Fruit fly (Drosophila melanogaster) whole organism, prepupa: ENCODE data around the gene Nelf-A.

Experiments
- Blimp-1 ChIP-seq: fragments of 200-800 bp; sonication (Bioruptor generic); optimal IDR thresholded peaks from 3 replicates; lab custom pipeline; 2017; ENCODE audit warnings: missing biosample characterization, missing genetic modification characterization, mild to moderate bottlenecking, moderate library complexity, missing genetic modification reagents
- CG10631 ChIP-seq: fragments of 200-800 bp; sonication (Bioruptor generic); optimal IDR thresholded peaks from 2 replicates; lab custom pipeline; 2016; ENCODE audit warnings: missing biosample characterization, missing genetic modification characterization
- CG10669 ChIP-seq: fragments of 200-800 bp; sonication (Bioruptor generic); optimal IDR thresholded peaks from 3 replicates; lab custom pipeline; 2018; ENCODE audit warnings: missing biosample characterization, mild to moderate bottlenecking, missing genetic modification characterization, moderate library complexity
- CG11294 ChIP-seq: fragments of 200-800 bp; sonication (Bioruptor generic); IDR thresholded peaks from 2 replicates; pipeline ENCODE4 v1.3.6; 2022; ENCODE audit warnings: missing biosample characterization, missing genetic modification characterization
- CG11762 ChIP-seq: fragments of 200-800 bp; sonication (Bioruptor generic); optimal IDR thresholded peaks from 3 replicates; lab custom pipeline; 2016; ENCODE audit warnings: missing biosample characterization, missing genetic modification characterization; ENCODE audit not compliant: insufficient read depth
- CG11902 ChIP-seq: fragments of 200-800 bp; sonication (Bioruptor generic); optimal IDR thresholded peaks from 3 replicates; lab custom pipeline; 2016; ENCODE audit warnings: missing biosample characterization, missing genetic modification characterization
- CG1621 ChIP-seq: fragments of 200-800 bp; sonication (Bioruptor generic); optimal IDR thresholded peaks from 3 replicates; lab custom pipeline; 2018; ENCODE audit warnings: missing biosample characterization, mild to moderate bottlenecking, missing genetic modification characterization
- CG3032 ChIP-seq: fragments of 200-800 bp; optimal IDR thresholded peaks from 2 replicates; lab custom pipeline; 2019; ENCODE audit warnings: missing biosample characterization, mild to moderate bottlenecking, missing genetic modification characterization, moderate library complexity
- CG31627 ChIP-seq: fragments of 200-800 bp; sonication (Bioruptor generic); optimal IDR thresholded peaks from 3 replicates; lab custom pipeline; 2016; ENCODE audit warnings: missing biosample characterization, missing genetic modification characterization
- CG32006 ChIP-seq: fragments of 200-800 bp; sonication (Bioruptor generic); optimal IDR thresholded peaks from 3 replicates; lab custom pipeline; 2017; ENCODE audit warnings: missing biosample characterization, mild to moderate bottlenecking, missing genetic modification characterization
- CG34406 ChIP-seq: fragments of 200-800 bp; sonication (Bioruptor generic); optimal IDR thresholded peaks from 3 replicates; lab custom pipeline; 2016; ENCODE audit warnings: missing biosample characterization, missing genetic modification characterization
- CG3919 ChIP-seq: fragments of 200-800 bp; sonication (Bioruptor generic); optimal IDR thresholded peaks from 3 replicates; lab custom pipeline; 2016; ENCODE audit warnings: missing biosample characterization, missing genetic modification characterization
- CG6163 ChIP-seq: fragments of 200-800 bp; sonication (Bioruptor generic); IDR thresholded peaks from 3 replicates; pipeline ENCODE4 v1.3.6; 2022; ENCODE audit warnings: missing biosample characterization, missing genetic modification characterization
- CG6276 ChIP-seq: fragments of 200-800 bp; sonication (Bioruptor generic); optimal IDR thresholded peaks from 2 replicates; lab custom pipeline; 2017; ENCODE audit warnings: missing biosample characterization, mild to moderate bottlenecking, missing genetic modification characterization
- CG6808 ChIP-seq: fragments of 200-800 bp; sonication (Bioruptor generic); optimal IDR thresholded peaks from 3 replicates; lab custom pipeline; 2017; ENCODE audit warnings: missing biosample characterization, missing genetic modification characterization, mild to moderate bottlenecking, moderate library complexity, missing genetic modification reagents
- CG6854 ChIP-seq: fragments of 200-800 bp; sonication (Bioruptor generic); optimal IDR thresholded peaks from 2 replicates; lab custom pipeline; 2017; ENCODE audit warnings: missing biosample characterization, mild to moderate bottlenecking, missing genetic modification characterization
- CG7368 ChIP-seq: fragments of 200-800 bp; sonication (Bioruptor generic); optimal IDR thresholded peaks from 3 replicates; lab custom pipeline; 2016; ENCODE audit warnings: missing biosample characterization, missing genetic modification characterization
- CG8119 ChIP-seq: fragments of 200-800 bp; sonication (Bioruptor generic); IDR thresholded peaks from 3 replicates; pipeline ENCODE4 v1.3.6; 2022; ENCODE audit warnings: missing biosample characterization, missing genetic modification characterization
- CG8319 ChIP-seq: fragments of 200-800 bp; sonication (Bioruptor generic); optimal IDR thresholded peaks from 3 replicates; lab custom pipeline; 2016; ENCODE audit warnings: missing biosample characterization, missing genetic modification characterization
- CG8632 ChIP-seq: fragments of 200-800 bp; sonication (Bioruptor generic); optimal IDR thresholded peaks from 3 replicates; lab custom pipeline; 2016; ENCODE audit warnings: missing biosample characterization, missing genetic modification characterization
- CG9139 ChIP-seq: fragments of 200-800 bp; sonication (Bioruptor generic); optimal IDR thresholded peaks from 3 replicates; lab custom pipeline; 2017; ENCODE audit warnings: missing biosample characterization, mild to moderate bottlenecking, missing genetic modification characterization
- Eip75B ChIP-seq: fragments of 200-800 bp; sonication (Bioruptor generic); optimal IDR thresholded peaks from 3 replicates; lab custom pipeline; 2016; ENCODE audit warnings: missing biosample characterization, missing genetic modification characterization
- Eip93F ChIP-seq: fragments of 200-800 bp; sonication (Bioruptor generic); optimal IDR thresholded peaks from 2 replicates; lab custom pipeline; 2016; ENCODE audit warnings: missing biosample characterization, mild to moderate bottlenecking, missing genetic modification characterization
- Ets96B ChIP-seq: fragments of 200-800 bp; optimal IDR thresholded peaks from 2 replicates; lab custom pipeline; 2019; ENCODE audit warnings: missing biosample characterization, mild to moderate bottlenecking, missing genetic modification characterization, moderate library complexity
- Gug ChIP-seq: fragments of 200-800 bp; sonication (Bioruptor generic); IDR thresholded peaks from 2 replicates; pipeline ENCODE4 v1.3.6; 2022; ENCODE audit warnings: missing biosample characterization, missing genetic modification characterization
- Hr38 ChIP-seq: sonication (Bioruptor generic); optimal IDR thresholded peaks from 2 replicates; lab custom pipeline; 2016; ENCODE audit warnings: missing biosample characterization, missing genetic modification characterization
- Hr39 ChIP-seq: fragments of 200-800 bp; sonication (Bioruptor generic); optimal IDR thresholded peaks from 2 replicates; lab custom pipeline; 2016; ENCODE audit warnings: missing biosample characterization, missing genetic modification characterization
- Lpt ChIP-seq: fragments of 200-800 bp; sonication (Bioruptor generic); optimal IDR thresholded peaks from 3 replicates; lab custom pipeline; 2016; ENCODE audit warnings: missing biosample characterization, missing genetic modification characterization
- Met ChIP-seq: fragments of 200-800 bp; sonication (Bioruptor generic); optimal IDR thresholded peaks from 3 replicates; lab custom pipeline; 2016; ENCODE audit warnings: missing biosample characterization, missing genetic modification characterization
- Sox102F ChIP-seq: fragments of 200-800 bp; sonication (Bioruptor generic); optimal IDR thresholded peaks from 2 replicates; lab custom pipeline; 2016; ENCODE audit warnings: missing biosample characterization, mild to moderate bottlenecking, missing genetic modification characterization
- Sox14 ChIP-seq: fragments of 200-800 bp; sonication (Bioruptor generic); optimal IDR thresholded peaks from 3 replicates; lab custom pipeline; 2016; ENCODE audit warnings: missing biosample characterization, missing genetic modification characterization
- Sox15 ChIP-seq: fragments of 200-800 bp; sonication (Bioruptor generic); optimal IDR thresholded peaks from 3 replicates; lab custom pipeline; 2016; ENCODE audit warnings: missing biosample characterization, missing genetic modification characterization
- achi ChIP-seq: fragments of 200-800 bp; sonication (Bioruptor generic); optimal IDR thresholded peaks from 3 replicates; lab custom pipeline; 2016; ENCODE audit warnings: missing biosample characterization, missing genetic modification characterization
- cyc ChIP-seq: fragments of 200-800 bp; sonication (Bioruptor generic); optimal IDR thresholded peaks from 3 replicates; lab custom pipeline; 2016; ENCODE audit warnings: missing biosample characterization, missing genetic modification characterization
- dsx ChIP-seq: fragments of 200-800 bp; optimal IDR thresholded peaks from 3 replicates; lab custom pipeline; 2019; ENCODE audit warnings: missing biosample characterization, mild to moderate bottlenecking, missing genetic modification characterization, moderate library complexity; ENCODE audit not compliant: poor library complexity, severe bottlenecking
- esn ChIP-seq: fragments of 200-800 bp; sonication (Bioruptor generic); optimal IDR thresholded peaks from 2 replicates; lab custom pipeline; 2016; ENCODE audit warnings: missing biosample characterization, mild to moderate bottlenecking, missing genetic modification characterization, moderate library complexity
- fd59A ChIP-seq: fragments of 200-800 bp; sonication (Bioruptor generic); optimal IDR thresholded peaks from 2 replicates; lab custom pipeline; 2017; ENCODE audit warnings: missing biosample characterization, mild to moderate bottlenecking, missing genetic modification characterization, missing genetic modification reagents
- fd85E ChIP-seq: fragments of 200-800 bp; sonication (Bioruptor generic); optimal IDR thresholded peaks from 3 replicates; lab custom pipeline; 2016; ENCODE audit warnings: missing biosample characterization, missing genetic modification characterization
- fkh ChIP-seq: fragments of 200-800 bp; sonication (Bioruptor generic); optimal IDR thresholded peaks from 3 replicates; lab custom pipeline; 2017; ENCODE audit warnings: missing biosample characterization, mild to moderate bottlenecking, missing genetic modification characterization, moderate library complexity
- lz ChIP-seq: fragments of 200-800 bp; sonication (Bioruptor generic); optimal IDR thresholded peaks from 3 replicates; lab custom pipeline; 2016; ENCODE audit warnings: missing biosample characterization, missing genetic modification characterization
- pdm3 ChIP-seq: fragments of 200-800 bp; sonication (Bioruptor generic); optimal IDR thresholded peaks from 3 replicates; lab custom pipeline; 2016; ENCODE audit warnings: missing biosample characterization, missing genetic modification characterization
- salr ChIP-seq, 2 experiments: fragments of 200-800 bp; sonication (Bioruptor generic); optimal IDR thresholded peaks; 3 replicates each; lab custom pipeline; 2016 to 2018; ENCODE audit warnings: missing biosample characterization in 2 of 2, missing genetic modification characterization in 2 of 2, mild to moderate bottlenecking in 1 of 2
- spab ChIP-seq: fragments of 200-800 bp; sonication (Bioruptor generic); optimal IDR thresholded peaks from 2 replicates; lab custom pipeline; 2017; ENCODE audit warnings: missing biosample characterization, mild to moderate bottlenecking, missing genetic modification characterization, missing genetic modification reagents
- ss ChIP-seq, 2 experiments: fragments of 200-800 bp; sonication (Bioruptor generic); optimal IDR thresholded peaks; 2 replicates in 1 of 2; 3 replicates in 1 of 2; lab custom pipeline; 2017 to 2018; ENCODE audit warnings: mild to moderate bottlenecking in 2 of 2, missing biosample characterization in 2 of 2, missing genetic modification characterization in 2 of 2, moderate library complexity in 1 of 2
- svp ChIP-seq: fragments of 200-800 bp; sonication (Bioruptor generic); peaks from one replicate; lab custom pipeline; 2016; ENCODE audit warnings: missing biosample characterization, missing genetic modification characterization
- topi ChIP-seq: fragments of 200-800 bp; sonication (Bioruptor generic); optimal IDR thresholded peaks from 3 replicates; lab custom pipeline; 2016; ENCODE audit warnings: missing biosample characterization, missing genetic modification characterization
- vri ChIP-seq: fragments of 200-800 bp; sonication (Bioruptor generic); optimal IDR thresholded peaks from 3 replicates; lab custom pipeline; 2016; ENCODE audit warnings: missing biosample characterization, mild to moderate bottlenecking, missing genetic modification characterization

Gene Nelf-A

DNA sequence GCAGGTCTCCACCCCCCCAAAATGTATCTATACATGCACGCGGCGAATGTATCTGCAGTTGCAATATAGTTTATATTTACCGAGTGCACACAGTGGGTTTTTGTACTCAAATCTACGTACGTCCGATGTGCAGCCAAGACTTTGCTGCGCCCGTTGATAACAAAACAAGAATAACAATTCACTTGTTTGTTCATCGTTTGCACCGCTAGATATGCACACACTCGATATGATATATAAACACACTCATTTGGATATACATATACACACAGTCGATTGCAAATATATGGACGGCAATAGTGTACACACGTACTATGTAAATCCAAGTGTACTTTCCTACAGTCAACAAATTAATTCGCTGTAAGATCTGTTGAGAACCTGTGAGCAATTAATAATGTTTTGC, 29.8 kb upstream of the Nelf-A start:
- no peak for TF ChIP-seq Met (GFP tag; lab: Kevin White, UChicago)
- TF ChIP-seq fkh (GFP tag; lab: Kevin White, UChicago): peak; percentile 76
- TF ChIP-seq CG11294 (GFP tag; lab: Robert Waterston, UW): no peak
- TF ChIP-seq CG6808: no peak
- TF ChIP-seq CG1621: no peak
- TF ChIP-seq ss (GFP tag; optimal IDR thresholded peaks at IDR 0.05; lab: Kevin White, UChicago): no peak
- TF ChIP-seq CG8319: no peak
- 0 out of 3 replicates have a peak, but pooled peaks have one; percentile 33 for TF ChIP-seq CG6163 (GFP tag; lab: Robert Waterston, UW)

DNA sequence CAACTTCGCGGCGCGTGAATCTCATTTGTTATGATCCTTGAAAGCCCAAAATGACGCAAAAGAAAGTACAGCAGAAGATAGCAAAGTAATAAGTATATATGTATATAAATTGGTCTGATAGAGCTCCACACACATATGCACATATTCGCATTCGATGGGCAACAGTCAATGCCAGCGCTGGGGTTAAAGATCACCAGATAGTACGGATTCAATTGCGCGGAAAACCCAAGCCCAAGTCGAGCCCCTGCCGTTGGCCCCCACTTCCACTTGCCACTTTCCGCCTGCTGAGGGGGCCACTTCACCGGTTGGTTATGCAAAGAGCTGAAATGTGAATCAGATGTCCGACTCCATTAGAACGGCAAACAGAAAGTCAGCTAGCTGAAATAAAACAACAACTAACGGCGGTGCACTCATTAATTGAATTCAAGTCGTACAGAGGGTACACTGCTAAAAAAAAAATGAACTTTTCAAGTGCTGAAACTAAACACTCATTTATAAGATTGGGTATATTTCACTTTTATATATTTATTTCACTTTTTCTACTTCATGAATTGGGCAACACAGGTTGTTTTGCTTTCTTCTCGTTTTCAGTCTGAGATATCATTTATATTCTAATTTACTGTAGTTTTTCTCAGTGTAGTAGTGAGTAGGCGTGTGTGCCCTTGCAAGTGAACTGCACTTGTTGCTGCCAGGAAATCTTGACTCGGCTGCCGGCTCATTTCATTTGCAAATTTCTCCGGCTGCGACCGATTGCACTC, 28.1 kb upstream of the Nelf-A start:
- TF ChIP-seq dsx (GFP tag; lab: Kevin White, UChicago): peak; percentile 27
- peak; percentile 54 for TF ChIP-seq esn
- TF ChIP-seq CG32006: peak; percentile 65
- no peak for TF ChIP-seq Hr38 (GFP tag; lab: Kevin White, UChicago)
- peak; percentile 99 for TF ChIP-seq svp (GFP tag; lab: Kevin White, UChicago)
- no peak for TF ChIP-seq Lpt
- TF ChIP-seq cyc (GFP tag; lab: Kevin White, UChicago): peak; percentile 8
- no peak for TF ChIP-seq CG7368 (GFP tag; lab: Kevin White, UChicago)
- TF ChIP-seq CG8319: no peak
- TF ChIP-seq spab: peak; percentile 33
- TF ChIP-seq topi (GFP tag; lab: Kevin White, UChicago): peak; percentile 12
- no peak for TF ChIP-seq CG6854
- peak; percentile 34 for TF ChIP-seq CG3032 (tag; lab: Kevin White, UChicago)
- peak; percentile 42 for TF ChIP-seq CG6808
- TF ChIP-seq CG8632 (GFP tag; lab: Kevin White, UChicago): no peak
- peak; percentile 32 for TF ChIP-seq CG10631
- peak; percentile 71 for TF ChIP-seq CG6163 (GFP tag; lab: Robert Waterston, UW)
- TF ChIP-seq CG34406 (GFP tag; lab: Kevin White, UChicago): peak; percentile 22
- no peak for TF ChIP-seq fkh (GFP tag; lab: Kevin White, UChicago)
- TF ChIP-seq achi (GFP tag; lab: Kevin White, UChicago): peak; percentile 42
- peak; percentile 44 for TF ChIP-seq CG3919 (GFP tag; lab: Kevin White, UChicago)
- TF ChIP-seq salr (GFP tag; optimal IDR thresholded peaks at IDR 0.05; lab: Kevin White, UChicago): peak in 1 of 2 experiments; percentile 38
- TF ChIP-seq Eip75B: peak; percentile 33
- peak; percentile 38 for TF ChIP-seq lz (GFP tag; lab: Kevin White, UChicago)
- no peak for TF ChIP-seq CG11902 (GFP tag; lab: Kevin White, UChicago)
- no peak for TF ChIP-seq vri (GFP tag; lab: Kevin White, UChicago)
- no peak for TF ChIP-seq Gug
- no peak for TF ChIP-seq CG9139
- TF ChIP-seq CG8119 (GFP tag; lab: Robert Waterston, UW): peak; percentile 68
- TF ChIP-seq CG6276: peak; percentile 20
- peak; percentile 21 for TF ChIP-seq fd59A (GFP tag; lab: Kevin White, UChicago)
- TF ChIP-seq CG31627: peak; percentile 41
- TF ChIP-seq CG11762: no peak
- TF ChIP-seq Sox15 (GFP tag; lab: Kevin White, UChicago): no peak
- no peak for TF ChIP-seq Eip93F (GFP tag; lab: Kevin White, UChicago)
- no peak for TF ChIP-seq fd85E
- TF ChIP-seq Sox102F (GFP tag; lab: Kevin White, UChicago): peak; percentile 40
- TF ChIP-seq Met (GFP tag; lab: Kevin White, UChicago): peak; percentile 44
- TF ChIP-seq Sox14 (GFP tag; lab: Kevin White, UChicago): peak; percentile 44
- peak; percentile 29 for TF ChIP-seq CG10669 (GFP tag; lab: Kevin White, UChicago)
- no peak for TF ChIP-seq Blimp-1 (GFP tag; lab: Kevin White, UChicago)
- TF ChIP-seq ss (GFP tag; optimal IDR thresholded peaks at IDR 0.05; lab: Kevin White, UChicago): peak in 1 of 2 experiments; percentile 37
- peak; percentile 14 for TF ChIP-seq CG1621
- TF ChIP-seq Ets96B: peak; percentile 63
- TF ChIP-seq Hr39 (GFP tag; lab: Kevin White, UChicago): peak; percentile 40
- TF ChIP-seq pdm3 (GFP tag; lab: Kevin White, UChicago): peak; percentile 47
